Worm (Caenorhabditis elegans) whole organism, mixed stage, embryonic: ENCODE measurements around the gene srh-87.

Experiments used
- M03D4.4 ChIP-seq: sonication (generic microtip); optimal IDR thresholded peaks from 2 replicates; lab custom pipeline; 2017; ENCODE audit warnings: mild to moderate bottlenecking, missing genetic modification characterization, missing compliant biosample characterization
- bed-3 ChIP-seq: fragments of 200-800 bp; sonication (Bioruptor generic); optimal IDR thresholded peaks from 3 replicates; lab custom pipeline; 2018; ENCODE audit warnings: mild to moderate bottlenecking, missing genetic modification characterization, moderate library complexity, missing compliant biosample characterization
- blmp-1 ChIP-seq: fragments of 150-350 bp; optimal IDR thresholded peaks from 2 replicates; lab custom pipeline; 2014; ENCODE audit warnings: missing biosample characterization, missing genetic modification characterization
- ceh-39 ChIP-seq: fragments of 150-350 bp; optimal IDR thresholded peaks from 2 replicates; lab custom pipeline; 2014; ENCODE audit warnings: missing biosample characterization, missing genetic modification characterization
- ceh-43 ChIP-seq: fragments of 200-800 bp; sonication (Bioruptor generic); optimal IDR thresholded peaks from 2 replicates; lab custom pipeline; 2018; ENCODE audit warnings: mild to moderate bottlenecking, missing genetic modification characterization, moderate library complexity, missing compliant biosample characterization
- ceh-83 ChIP-seq: fragments of 200-800 bp; sonication (Bioruptor generic); optimal IDR thresholded peaks from 2 replicates; lab custom pipeline; 2018; ENCODE audit warnings: mild to moderate bottlenecking, missing genetic modification characterization, missing compliant biosample characterization
- ces-1 ChIP-seq: fragments of 150-350 bp; optimal IDR thresholded peaks from 2 replicates; lab custom pipeline; 2014; ENCODE audit warnings: missing biosample characterization, missing genetic modification reagents, missing genetic modification characterization
- cnd-1 ChIP-seq: fragments of 200-800 bp; sonication (Bioruptor generic); optimal IDR thresholded peaks from 2 replicates; lab custom pipeline; 2018; ENCODE audit warnings: mild to moderate bottlenecking, missing genetic modification characterization, missing compliant biosample characterization
- drap-1 ChIP-seq: fragments of 200-800 bp; sonication (Bioruptor generic); optimal IDR thresholded peaks from 3 replicates; lab custom pipeline; 2018; ENCODE audit warnings: mild to moderate bottlenecking, missing genetic modification characterization, missing compliant biosample characterization
- elt-1 ChIP-seq: sonication (generic microtip); optimal IDR thresholded peaks from 2 replicates; lab custom pipeline; 2017; ENCODE audit warnings: missing genetic modification characterization, mild to moderate bottlenecking, missing compliant biosample characterization, antibody characterized with exemption, moderate library complexity, borderline replicate concordance; ENCODE audit not compliant: insufficient read depth
- elt-3 ChIP-seq: fragments of 150-350 bp; optimal IDR thresholded peaks from 2 replicates; lab custom pipeline; 2014; ENCODE audit warnings: missing biosample characterization, missing genetic modification characterization
- flh-1 ChIP-seq: fragments of 200-800 bp; sonication (Bioruptor generic); optimal IDR thresholded peaks from 2 replicates; lab custom pipeline; 2018; ENCODE audit warnings: mild to moderate bottlenecking, missing genetic modification characterization, moderate library complexity, missing compliant biosample characterization
- hlh-1 ChIP-seq: fragments of 150-350 bp; optimal IDR thresholded peaks from 2 replicates; lab custom pipeline; 2014; ENCODE audit warnings: missing biosample characterization, missing genetic modification reagents, missing genetic modification characterization
- lin-13 ChIP-seq: fragments of 150-350 bp; optimal IDR thresholded peaks from 2 replicates; lab custom pipeline; 2014; ENCODE audit warnings: missing biosample characterization, missing genetic modification characterization
- lin-32 ChIP-seq: fragments of 200-800 bp; sonication (Bioruptor generic); optimal IDR thresholded peaks from 2 replicates; lab custom pipeline; 2018; ENCODE audit warnings: mild to moderate bottlenecking, missing genetic modification characterization, missing compliant biosample characterization
- lsy-2 ChIP-seq: fragments of 150-350 bp; optimal IDR thresholded peaks from 2 replicates; lab custom pipeline; 2014; ENCODE audit warnings: missing biosample characterization, missing genetic modification characterization
- mab-5 ChIP-seq: fragments of 150-350 bp; optimal IDR thresholded peaks from 2 replicates; lab custom pipeline; 2014; ENCODE audit warnings: missing biosample characterization, missing genetic modification characterization
- mep-1 ChIP-seq: fragments of 150-350 bp; optimal IDR thresholded peaks from 2 replicates; lab custom pipeline; 2017; ENCODE audit warnings: missing biosample characterization, missing genetic modification reagents, missing genetic modification characterization, inconsistent platforms
- mls-2 ChIP-seq: sonication (generic microtip); optimal IDR thresholded peaks from 2 replicates; lab custom pipeline; 2016; ENCODE audit warnings: mild to moderate bottlenecking, missing genetic modification characterization, moderate library complexity, missing compliant biosample characterization
- nhr-12 ChIP-seq: fragments of 150-350 bp; optimal IDR thresholded peaks from 2 replicates; lab custom pipeline; 2014; ENCODE audit warnings: missing biosample characterization, missing genetic modification characterization
- nhr-2 ChIP-seq: fragments of 150-350 bp; optimal IDR thresholded peaks from 2 replicates; lab custom pipeline; 2014; ENCODE audit warnings: missing biosample characterization, missing genetic modification characterization
- nhr-237 ChIP-seq: fragments of 150-350 bp; optimal IDR thresholded peaks from 2 replicates; lab custom pipeline; 2014; ENCODE audit warnings: missing biosample characterization, missing genetic modification characterization
- nhr-28 ChIP-seq: fragments of 150-350 bp; optimal IDR thresholded peaks from 2 replicates; lab custom pipeline; 2014; ENCODE audit warnings: missing biosample characterization, missing genetic modification characterization
- pha-4 ChIP-seq: fragments of 150-350 bp; optimal IDR thresholded peaks from 2 replicates; lab custom pipeline; 2018; ENCODE audit warnings: missing biosample characterization, missing genetic modification reagents, missing genetic modification characterization
- sem-2 ChIP-seq: fragments of 200-800 bp; sonication (Bioruptor generic); optimal IDR thresholded peaks from 2 replicates; lab custom pipeline; 2018; ENCODE audit warnings: mild to moderate bottlenecking, missing genetic modification characterization, missing compliant biosample characterization
- snpc-4 ChIP-seq: fragments of 150-350 bp; optimal IDR thresholded peaks from 2 replicates; lab custom pipeline; 2014; ENCODE audit warnings: missing biosample characterization, missing genetic modification characterization
- sptf-1 ChIP-seq: sonication (generic microtip); optimal IDR thresholded peaks from 2 replicates; lab custom pipeline; 2017; ENCODE audit warnings: mild to moderate bottlenecking, missing genetic modification characterization, moderate library complexity, missing compliant biosample characterization
- tbx-8 ChIP-seq: fragments of 200-800 bp; sonication (Bioruptor generic); optimal IDR thresholded peaks from 2 replicates; lab custom pipeline; 2018; ENCODE audit warnings: mild to moderate bottlenecking, missing genetic modification characterization, moderate library complexity, missing compliant biosample characterization
- unc-120 ChIP-seq: sonication (generic microtip); optimal IDR thresholded peaks from 2 replicates; lab custom pipeline; 2017; ENCODE audit warnings: missing genetic modification characterization, missing compliant biosample characterization; ENCODE audit not compliant: poor library complexity, severe bottlenecking
- unc-39 ChIP-seq: fragments of 150-350 bp; optimal IDR thresholded peaks from 2 replicates; lab custom pipeline; 2014; ENCODE audit warnings: missing biosample characterization, missing genetic modification characterization
- unc-62 ChIP-seq: fragments of 150-350 bp; optimal IDR thresholded peaks from 2 replicates; lab custom pipeline; 2014; ENCODE audit warnings: missing biosample characterization, missing genetic modification reagents, missing genetic modification characterization
- zip-8 ChIP-seq: fragments of 150-350 bp; optimal IDR thresholded peaks from 2 replicates; lab custom pipeline; 2014; ENCODE audit warnings: missing biosample characterization, missing genetic modification characterization
- ztf-11 ChIP-seq: fragments of 150-350 bp; optimal IDR thresholded peaks from 2 replicates; lab custom pipeline; 2014; ENCODE audit warnings: missing biosample characterization, missing genetic modification characterization

The srh-87 gene

ce11 chrV:2943859-2944258, 1.6 kb downstream of the srh-87 start, which contains the start of gene srw-137:
srw-137 (minus strand) TSS chrV:2943959.
- TF ChIP-seq M03D4.4 (no peak), nhr-28 (tag; lab: Kevin White, UChicago) (no peak), nhr-12 (no peak), ces-1 (GFP tag; lab: Kevin White, UChicago) (no peak), sem-2 (no peak), lin-13 (tag; lab: Kevin White, UChicago) (no peak), mep-1 (no peak), cnd-1 (no peak), ceh-43 (no peak), elt-1 (tag; lab: Kevin White, UChicago) (no peak), ceh-83 (GFP tag; lab: Kevin White, UChicago) (no peak), lsy-2 (tag; lab: Kevin White, UChicago) (no peak), unc-39 (tag; lab: Kevin White, UChicago) (no peak)

ce11 chrV:2942247-2942646, 3.3 kb downstream of the srh-87 start:
- no peak for TF ChIP-seq cnd-1
- no peak for TF ChIP-seq mep-1
- no peak for TF ChIP-seq zip-8 (tag; lab: Kevin White, UChicago)
- no peak for TF ChIP-seq mls-2 (tag; lab: Kevin White, UChicago)
- TF ChIP-seq unc-62 (GFP tag; lab: Kevin White, UChicago), result no peak
- no peak for TF ChIP-seq sptf-1 (tag; lab: Kevin White, UChicago)
- TF ChIP-seq elt-3 (tag; lab: Kevin White, UChicago), result no peak
- no peak for TF ChIP-seq flh-1 (GFP tag; lab: Kevin White, UChicago)
- no peak for TF ChIP-seq elt-1 (tag; lab: Kevin White, UChicago)

ce11 chrV:2941405-2941804, 4.1 kb downstream of the srh-87 start, which contains the start of gene srw-143:
srw-143 (minus strand) TSS chrV:2941505.
- no peak for TF ChIP-seq nhr-237 (tag; lab: Kevin White, UChicago)
- no peak for TF ChIP-seq nhr-2
- no peak for TF ChIP-seq ceh-39 (tag; lab: Kevin White, UChicago)
- no peak for TF ChIP-seq nhr-12
- no peak for TF ChIP-seq flh-1 (GFP tag; lab: Kevin White, UChicago)
- no peak for TF ChIP-seq tbx-8 (GFP tag; lab: Kevin White, UChicago)
- TF ChIP-seq bed-3 (GFP tag; lab: Kevin White, UChicago), result no peak
- TF ChIP-seq snpc-4, result no peak
- TF ChIP-seq mls-2 (tag; lab: Kevin White, UChicago), result no peak
- TF ChIP-seq hlh-1 (tag; lab: Kevin White, UChicago), result no peak
- TF ChIP-seq unc-62 (GFP tag; lab: Kevin White, UChicago), result no peak
- no peak for TF ChIP-seq lin-32 (GFP tag; lab: Kevin White, UChicago)
- TF ChIP-seq ceh-43, result no peak
- no peak for TF ChIP-seq drap-1 (GFP tag; lab: Kevin White, UChicago)
- TF ChIP-seq blmp-1 (tag; lab: Kevin White, UChicago), result no peak
- TF ChIP-seq lin-13 (tag; lab: Kevin White, UChicago), result no peak
- no peak for TF ChIP-seq elt-3 (tag; lab: Kevin White, UChicago)
- TF ChIP-seq cnd-1, result no peak
- no peak for TF ChIP-seq M03D4.4

- TF ChIP-seq lin-32 (GFP tag; lab: Kevin White, UChicago) (no peak), ceh-43 (no peak), ceh-83 (GFP tag; lab: Kevin White, UChicago) (no peak), mep-1 (no peak)
Observed at ce11 chrV:2938497-2938896, 7.0 kb downstream of the srh-87 start, which contains the start of gene srw-141. srw-141 (minus strand) TSS chrV:2938597.

ce11 chrV:2934075-2934474, 11.4 kb downstream of the srh-87 start, which contains the start of gene srh-247:
srh-247 (minus strand) TSS chrV:2934175.
- TF ChIP-seq ceh-39 (tag; lab: Kevin White, UChicago) (no peak), ztf-11 (no peak), mep-1 (no peak), lin-13 (tag; lab: Kevin White, UChicago) (no peak), nhr-12 (no peak), unc-120 (tag; lab: Kevin White, UChicago) (no peak), drap-1 (GFP tag; lab: Kevin White, UChicago) (no peak), zip-8 (tag; lab: Kevin White, UChicago) (no peak), hlh-1 (tag; lab: Kevin White, UChicago) (no peak), pha-4 (tag; lab: Kevin White, UChicago) (no peak), mab-5 (tag; lab: Kevin White, UChicago) (no peak)
